Fruit fly (Drosophila melanogaster) whole organism, prepupa: Measurements from ENCODE around the gene Obp93a.

Experiments
- CG11902 ChIP-seq: fragments of 200-800 bp; sonication (Bioruptor generic); optimal IDR thresholded peaks from 3 replicates; lab custom pipeline; 2016; ENCODE audit warnings: missing biosample characterization, missing genetic modification characterization
- CG16779 ChIP-seq: fragments of 200-800 bp; sonication (Bioruptor generic); optimal IDR thresholded peaks from 3 replicates; lab custom pipeline; 2017; ENCODE audit warnings: missing biosample characterization, mild to moderate bottlenecking, missing genetic modification characterization
- Eip93F ChIP-seq: fragments of 200-800 bp; sonication (Bioruptor generic); optimal IDR thresholded peaks from 2 replicates; lab custom pipeline; 2016; ENCODE audit warnings: missing biosample characterization, mild to moderate bottlenecking, missing genetic modification characterization
- Ets96B ChIP-seq: fragments of 200-800 bp; optimal IDR thresholded peaks from 2 replicates; lab custom pipeline; 2019; ENCODE audit warnings: missing biosample characterization, mild to moderate bottlenecking, missing genetic modification characterization, moderate library complexity
- Lpt ChIP-seq: fragments of 200-800 bp; sonication (Bioruptor generic); optimal IDR thresholded peaks from 3 replicates; lab custom pipeline; 2016; ENCODE audit warnings: missing biosample characterization, missing genetic modification characterization
- esn ChIP-seq: fragments of 200-800 bp; sonication (Bioruptor generic); optimal IDR thresholded peaks from 2 replicates; lab custom pipeline; 2016; ENCODE audit warnings: missing biosample characterization, mild to moderate bottlenecking, missing genetic modification characterization, moderate library complexity
- net ChIP-seq: fragments of 200-800 bp; sonication (Bioruptor generic); optimal IDR thresholded peaks from 3 replicates; lab custom pipeline; 2016; ENCODE audit warnings: missing biosample characterization, missing genetic modification characterization

dm6 chr3R:21092829-21093228 is 36.7 kb downstream of the Obp93a start:
- TF ChIP-seq esn (GFP tag; lab: Kevin White, UChicago) (no peak), CG11902 (GFP tag; lab: Kevin White, UChicago) (no peak), Ets96B (no peak), net (GFP tag; lab: Kevin White, UChicago) (no peak), CG16779 (tag; lab: Kevin White, UChicago) (no peak), Eip93F (GFP tag; lab: Kevin White, UChicago) (no peak), Lpt (no peak)
